Worm (Caenorhabditis elegans) whole organism, early embryonic: ENCODE results near the gene Y75B12A.2.
"Not testable (repeated sequence)": the region's sequence is repeated elsewhere in the genome, so short reads cannot be mapped to it uniquely, and the experiment has no call there.

ENCODE experiments used
- B0310.2 ChIP-seq: sonication (generic microtip); optimal IDR thresholded peaks from 2 replicates; lab custom pipeline; 2016; ENCODE audit warnings: mild to moderate bottlenecking, missing genetic modification characterization, missing compliant biosample characterization
- F13C5.2 ChIP-seq: sonication (generic microtip); optimal IDR thresholded peaks from 2 replicates; lab custom pipeline; 2017; ENCODE audit warnings: mild to moderate bottlenecking, missing genetic modification characterization, inconsistent platforms, missing compliant biosample characterization
- aly-1 ChIP-seq: sonication (generic microtip); optimal IDR thresholded peaks from 2 replicates; lab custom pipeline; 2016; ENCODE audit warnings: missing genetic modification characterization, missing compliant biosample characterization
- ama-1 ChIP-seq: fragments of 150-350 bp; optimal IDR thresholded peaks from 2 replicates; lab custom pipeline; 2014
- ceh-13 ChIP-seq: fragments of 200-800 bp; sonication (Bioruptor generic); optimal IDR thresholded peaks from 2 replicates; lab custom pipeline; 2018; ENCODE audit warnings: mild to moderate bottlenecking, missing genetic modification characterization, missing compliant biosample characterization
- ceh-36 ChIP-seq: sonication (generic microtip); optimal IDR thresholded peaks from 2 replicates; lab custom pipeline; 2016; ENCODE audit warnings: missing genetic modification characterization, inconsistent platforms, missing compliant biosample characterization
- ets-7 ChIP-seq: sonication (generic microtip); optimal IDR thresholded peaks from 2 replicates; lab custom pipeline; 2016; ENCODE audit warnings: missing genotype, missing genetic modification characterization, missing compliant biosample characterization
- flt-1 ChIP-seq: fragments of 200-800 bp; sonication (Bioruptor generic); IDR thresholded peaks from 2 replicates; pipeline ENCODE4 v1.3.6; 2022; ENCODE audit warnings: missing genetic modification characterization, missing compliant biosample characterization
- hmbx-1 ChIP-seq: sonication (generic microtip); optimal IDR thresholded peaks from 2 replicates; lab custom pipeline; 2016; ENCODE audit warnings: mild to moderate bottlenecking, missing genetic modification characterization, missing compliant biosample characterization
- hmg-4 ChIP-seq: fragments of 200-800 bp; sonication (Bioruptor generic); optimal IDR thresholded peaks from 2 replicates; lab custom pipeline; 2018; ENCODE audit warnings: mild to moderate bottlenecking, missing genetic modification characterization, missing compliant biosample characterization
- hnd-1 ChIP-seq: sonication (generic microtip); optimal IDR thresholded peaks from 2 replicates; lab custom pipeline; 2016; ENCODE audit warnings: missing genetic modification characterization, missing compliant biosample characterization
- pes-1 ChIP-seq: fragments of 200-800 bp; sonication (Bioruptor generic); IDR thresholded peaks from 2 replicates; pipeline ENCODE4 v1.3.6; 2022; ENCODE audit warnings: missing genetic modification reagents, missing genetic modification characterization, missing compliant biosample characterization
- scrt-1 ChIP-seq: fragments of 200-800 bp; sonication (Bioruptor generic); IDR thresholded peaks from 2 replicates; pipeline ENCODE4 v1.3.6; 2022; ENCODE audit warnings: missing genetic modification characterization, missing compliant biosample characterization
- sea-1 ChIP-seq: fragments of 200-800 bp; sonication (Bioruptor generic); conservative IDR thresholded peaks from 2 replicates; pipeline ENCODE4 v1.3.6; 2022; ENCODE audit warnings: missing genetic modification characterization, missing compliant biosample characterization
- tbx-11 ChIP-seq: fragments of 200-800 bp; sonication (Bioruptor generic); IDR thresholded peaks from 2 replicates; pipeline ENCODE4 v1.3.6; 2022; ENCODE audit warnings: missing genetic modification characterization, missing compliant biosample characterization
- tbx-37 ChIP-seq: fragments of 200-800 bp; sonication (Bioruptor generic); conservative IDR thresholded peaks from 2 replicates; pipeline ENCODE4 v1.3.6; 2022; ENCODE audit warnings: missing genetic modification reagents, missing genetic modification characterization, missing compliant biosample characterization
- tra-4 ChIP-seq: sonication (generic microtip); optimal IDR thresholded peaks from 2 replicates; lab custom pipeline; 2017; ENCODE audit warnings: missing genetic modification characterization, missing compliant biosample characterization

The Y75B12A.2 gene

DNA sequence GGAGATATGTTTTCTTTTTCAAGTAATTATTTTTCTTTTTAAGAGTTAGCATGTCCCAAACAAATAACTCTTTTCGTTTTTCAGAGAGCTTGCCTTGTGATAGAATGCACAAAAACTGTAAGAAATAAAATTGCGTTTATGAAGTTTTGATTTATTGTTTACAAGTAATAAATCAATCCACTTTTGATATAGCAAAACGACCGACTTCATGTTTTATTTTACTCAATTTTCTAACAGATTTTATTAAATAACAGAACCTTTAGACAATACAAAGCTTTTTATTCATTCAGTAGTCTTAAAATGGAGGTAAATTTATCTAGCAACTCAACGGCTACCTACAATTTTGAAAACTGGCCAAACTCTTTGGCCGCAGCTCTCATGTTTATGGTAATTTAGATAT is 14.6 kb upstream of the Y75B12A.2 start, which contains the start of gene srx-78:
Gene srx-78 (plus strand): TSS at position 301 of the 400 bp plus-strand sequence.
- no peak for TF ChIP-seq tbx-11
- TF ChIP-seq ets-7: no peak
- TF ChIP-seq B0310.2 (tag; lab: Kevin White, UChicago): no peak
- no peak for TF ChIP-seq ceh-36 (tag; lab: Kevin White, UChicago)
- no peak for TF ChIP-seq tbx-37 (GFP tag; lab: Robert Waterston, UW)
- no peak for TF ChIP-seq aly-1
- TF ChIP-seq hnd-1: no peak
- no peak for TF ChIP-seq flt-1 (GFP tag; lab: Robert Waterston, UW)
- TF ChIP-seq sea-1 (GFP tag; lab: Robert Waterston, UW): no peak

DNA sequence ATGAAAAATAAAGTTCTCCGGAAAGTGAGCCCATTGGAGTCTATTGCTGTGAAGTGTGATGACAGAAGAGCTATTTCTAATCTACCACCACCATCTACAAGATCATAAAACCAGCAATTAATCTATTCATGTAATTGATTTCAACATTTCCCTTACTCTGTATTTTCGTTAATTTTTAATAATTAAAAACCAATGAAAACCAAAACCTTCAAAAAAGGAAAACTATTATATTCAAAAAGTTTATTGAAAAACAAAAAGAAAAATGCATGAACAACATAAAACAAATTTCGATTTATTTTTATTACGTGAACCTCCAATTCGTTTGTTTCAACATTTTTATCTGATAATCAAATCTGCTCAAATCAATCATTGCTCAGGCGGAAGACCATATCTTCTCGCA is 9.9 kb upstream of the Y75B12A.2 start, which contains the start of gene C01G10.1:
Gene C01G10.1 (plus strand): TSS at position 301 of the 400 bp plus-strand sequence.
- TF ChIP-seq B0310.2 (tag; lab: Kevin White, UChicago): no peak
- no peak for TF ChIP-seq sea-1 (GFP tag; lab: Robert Waterston, UW)
- no peak for TF ChIP-seq ceh-13 (GFP tag; lab: Kevin White, UChicago)
- no peak for TF ChIP-seq aly-1

DNA sequence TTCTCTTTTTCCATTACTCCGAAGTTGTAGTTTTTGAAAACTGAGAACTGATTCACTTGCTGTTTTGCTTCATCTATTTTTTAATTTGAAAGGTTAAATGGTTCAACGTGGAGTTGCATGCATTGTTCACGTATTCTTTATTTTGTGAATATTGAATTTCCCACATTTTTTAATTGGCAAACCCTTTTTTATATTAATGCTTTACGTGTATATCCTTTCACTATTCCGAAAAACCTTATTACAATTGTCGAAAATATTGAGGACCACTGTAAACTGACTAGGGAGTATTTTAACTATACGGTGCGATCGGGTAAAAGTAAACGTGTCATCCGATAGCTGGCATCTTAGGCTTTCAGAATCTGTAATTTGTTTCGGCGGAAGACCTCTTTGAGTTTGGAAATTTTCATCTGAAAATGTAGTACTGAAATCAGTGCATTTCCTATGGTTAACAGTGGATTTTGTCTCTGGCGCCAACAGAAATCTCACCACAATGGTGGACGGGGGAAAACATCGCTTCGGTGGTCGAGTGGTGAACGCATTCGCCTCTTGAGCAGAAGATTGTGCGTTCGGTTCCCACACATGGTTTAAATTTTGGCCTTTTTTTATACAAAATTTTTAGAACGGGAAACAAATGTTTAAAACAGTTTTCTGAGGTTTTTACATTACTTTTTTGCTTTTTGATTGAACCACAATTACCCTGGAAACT is 3.3 kb upstream of the Y75B12A.2 start, which contains the start of gene C01G10.14:
Gene C01G10.14 (minus strand): TSS at position 51 of the 706 bp plus-strand sequence.
- TF ChIP-seq flt-1 (GFP tag; lab: Robert Waterston, UW); tra-4; tbx-11: not testable (repeated sequence)

DNA sequence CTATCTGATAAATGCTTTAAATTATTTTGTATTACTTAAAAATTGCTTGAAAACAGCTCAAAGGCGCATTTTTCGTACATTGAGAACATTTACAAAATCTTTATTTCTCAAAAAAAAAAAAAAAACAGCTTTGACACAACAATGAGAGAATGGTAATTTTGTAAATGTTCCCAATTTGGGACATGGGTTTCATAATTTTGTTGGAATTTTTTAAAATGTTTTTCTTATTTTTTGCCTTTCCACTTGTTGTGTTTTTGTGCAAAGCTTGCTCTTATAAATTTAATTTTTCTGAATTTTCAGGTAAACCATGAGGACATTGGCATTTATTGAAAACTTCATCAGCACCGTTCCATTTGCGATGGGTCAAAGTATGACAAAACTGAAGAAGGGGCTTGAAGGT is 2.3 kb downstream of the Y75B12A.2 start, which contains the start of gene T01G5.7:
Gene T01G5.7 (plus strand): TSS at position 301 of the 400 bp plus-strand sequence.
- TF ChIP-seq tra-4 (no peak), B0310.2 (tag; lab: Kevin White, UChicago) (no peak), ceh-36 (tag; lab: Kevin White, UChicago) (no peak), flt-1 (GFP tag; lab: Robert Waterston, UW) (no peak), hnd-1 (no peak), F13C5.2 (tag; lab: Kevin White, UChicago) (no peak), ceh-13 (GFP tag; lab: Kevin White, UChicago) (no peak)

DNA sequence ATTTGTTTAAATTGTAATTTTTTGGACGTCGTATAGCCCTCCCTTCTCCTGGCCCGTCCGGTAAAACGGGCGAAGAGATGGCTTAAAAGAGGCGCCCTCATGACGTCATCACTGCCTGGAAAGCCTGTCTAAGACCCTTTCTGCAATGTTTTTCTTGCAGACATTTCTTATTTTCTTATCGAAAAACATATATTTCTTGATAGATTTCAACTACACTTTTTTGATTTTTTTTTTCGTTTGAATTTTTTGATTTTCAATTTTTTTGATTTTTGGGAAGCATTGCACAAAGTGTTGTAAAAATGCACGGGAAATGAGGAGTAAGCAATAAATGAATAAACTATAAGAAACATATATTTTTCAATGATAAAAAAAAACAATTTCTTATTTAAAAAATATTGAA is 4.6 kb downstream of the Y75B12A.2 start, which contains the start of gene T01G5.6:
Gene T01G5.6 (minus strand): TSS at position 101 of the 400 bp plus-strand sequence.
- TF ChIP-seq hnd-1: no peak
- no peak for TF ChIP-seq hmg-4 (GFP tag; lab: Kevin White, UChicago)
- TF ChIP-seq ama-1 (lab: Kevin White, UChicago): no peak
- no peak for TF ChIP-seq sea-1 (GFP tag; lab: Robert Waterston, UW)
- no peak for TF ChIP-seq tbx-11
- no peak for TF ChIP-seq tbx-37 (GFP tag; lab: Robert Waterston, UW)
- TF ChIP-seq ceh-36 (tag; lab: Kevin White, UChicago): no peak
- TF ChIP-seq ceh-13 (GFP tag; lab: Kevin White, UChicago): no peak
- TF ChIP-seq B0310.2 (tag; lab: Kevin White, UChicago): no peak
- no peak for TF ChIP-seq pes-1 (GFP tag; lab: Robert Waterston, UW)

DNA sequence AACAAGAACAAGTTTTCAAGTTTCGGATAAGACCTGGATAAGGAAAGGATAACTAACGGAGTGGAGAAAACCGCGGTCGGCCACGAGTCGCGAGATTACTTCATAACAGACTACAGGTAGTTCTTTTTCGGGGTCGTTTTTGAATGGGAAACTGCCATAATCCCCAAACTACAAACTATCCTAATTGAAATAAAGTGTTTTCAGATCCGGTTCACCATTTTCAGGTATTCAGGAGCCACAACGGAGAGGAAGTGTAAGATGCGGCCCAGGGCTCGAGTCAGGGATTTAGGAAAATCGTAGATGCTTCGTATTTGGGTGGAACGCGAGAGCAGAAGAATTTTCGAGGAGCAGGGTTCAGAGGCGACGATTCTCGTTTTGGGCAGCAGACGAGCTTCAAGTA is 6.6 kb downstream of the Y75B12A.2 start, which contains the start of gene T01G5.8:
Gene T01G5.8 (plus strand): TSS at position 301 of the 400 bp plus-strand sequence.
- TF ChIP-seq flt-1 (GFP tag; lab: Robert Waterston, UW); ceh-36 (tag; lab: Kevin White, UChicago); tbx-37 (GFP tag; lab: Robert Waterston, UW): not testable (repeated sequence)

DNA sequence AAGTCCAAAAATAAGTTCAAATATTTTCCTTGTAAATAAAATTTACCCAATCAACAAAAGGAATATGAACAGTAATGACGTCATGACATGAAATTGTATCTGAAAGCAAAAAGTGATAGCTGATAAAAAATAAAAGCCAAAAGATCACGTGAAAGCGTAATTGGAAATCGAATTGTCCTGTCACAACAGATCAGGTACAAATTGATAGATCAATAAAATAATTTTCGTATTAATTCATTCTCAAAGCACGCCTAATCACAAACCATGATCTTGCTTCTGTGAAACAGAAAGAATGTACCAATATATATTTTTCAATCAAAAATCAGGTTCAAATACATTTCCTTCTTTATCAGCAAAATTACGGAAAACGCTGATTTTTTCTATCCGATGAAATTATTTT is 10.2 kb downstream of the Y75B12A.2 start, which contains the start of gene flor-1:
Gene flor-1 (minus strand): TSS at position 101 of the 400 bp plus-strand sequence.
- TF ChIP-seq scrt-1 (GFP tag; lab: Robert Waterston, UW) (no peak), ceh-36 (tag; lab: Kevin White, UChicago) (no peak), hnd-1 (no peak), ama-1 (lab: Kevin White, UChicago) (no peak), tra-4 (no peak), tbx-11 (no peak), ceh-13 (GFP tag; lab: Kevin White, UChicago) (no peak), sea-1 (GFP tag; lab: Robert Waterston, UW) (no peak), ets-7 (no peak), flt-1 (GFP tag; lab: Robert Waterston, UW) (no peak), F13C5.2 (tag; lab: Kevin White, UChicago) (no peak), hmg-4 (GFP tag; lab: Kevin White, UChicago) (no peak), tbx-37 (GFP tag; lab: Robert Waterston, UW) (no peak), aly-1 (no peak), hmbx-1 (tag; lab: Kevin White, UChicago) (no peak), B0310.2 (tag; lab: Kevin White, UChicago) (no peak), pes-1 (GFP tag; lab: Robert Waterston, UW) (no peak)

DNA sequence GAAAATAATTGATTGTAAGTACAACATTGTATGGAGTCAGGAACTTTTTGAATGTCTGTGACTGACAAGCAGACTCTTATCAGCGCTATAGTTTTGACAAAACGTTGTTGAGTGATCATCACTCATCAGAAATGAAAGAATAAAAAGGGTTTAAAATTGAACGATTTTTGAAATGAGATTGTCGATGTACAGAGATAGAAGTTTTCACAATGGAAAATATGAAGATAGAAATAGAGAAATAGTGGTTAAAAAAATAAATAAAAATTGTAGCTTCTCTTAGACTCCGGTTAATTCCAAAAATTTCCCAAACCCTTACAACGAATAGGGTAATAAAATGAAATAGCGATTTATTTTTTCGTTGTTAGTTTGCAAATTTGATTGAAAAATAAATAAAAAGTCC is 15.8 kb downstream of the Y75B12A.2 start, which contains the start of gene ugt-30:
Gene ugt-30 (minus strand): TSS at position 101 of the 400 bp plus-strand sequence.
- not testable (repeated sequence) for TF ChIP-seq tra-4; ets-7; flt-1 (GFP tag; lab: Robert Waterston, UW)
